Worm (Caenorhabditis elegans) whole organism, late embryonic: ENCODE results near the gene nspd-9.

Experiments
- C08G9.2 ChIP-seq: sonication (generic microtip); optimal IDR thresholded peaks from 2 replicates; lab custom pipeline; 2016; ENCODE audit warnings: mild to moderate bottlenecking, missing genetic modification characterization, moderate library complexity, missing compliant biosample characterization
- C38D4.7 ChIP-seq: fragments of 200-800 bp; sonication (Bioruptor generic); optimal IDR thresholded peaks from 2 replicates; lab custom pipeline; 2018; ENCODE audit warnings: mild to moderate bottlenecking, missing genetic modification characterization, moderate library complexity, missing compliant biosample characterization
- K02D7.2 ChIP-seq: sonication (generic microtip); optimal IDR thresholded peaks from 2 replicates; lab custom pipeline; 2017; ENCODE audit warnings: mild to moderate bottlenecking, missing genetic modification characterization, missing compliant biosample characterization
- T23F11.4 ChIP-seq: fragments of 200-800 bp; sonication (Bioruptor generic); optimal IDR thresholded peaks from 2 replicates; lab custom pipeline; 2018; ENCODE audit warnings: mild to moderate bottlenecking, missing genetic modification characterization, missing compliant biosample characterization
- Y22D7AL.16 ChIP-seq: sonication (generic microtip); optimal IDR thresholded peaks from 2 replicates; lab custom pipeline; 2016; ENCODE audit warnings: missing genetic modification characterization, missing compliant biosample characterization
- ahr-1 ChIP-seq: sonication (generic microtip); optimal IDR thresholded peaks from 2 replicates; lab custom pipeline; 2016; ENCODE audit warnings: missing genetic modification characterization, missing compliant biosample characterization
- ceh-19 ChIP-seq: fragments of 200-800 bp; sonication (Bioruptor generic); optimal IDR thresholded peaks from 2 replicates; lab custom pipeline; 2018; ENCODE audit warnings: mild to moderate bottlenecking, missing genetic modification characterization, missing compliant biosample characterization
- ceh-30 ChIP-seq: fragments of 150-350 bp; optimal IDR thresholded peaks from 2 replicates; lab custom pipeline; 2014; ENCODE audit warnings: missing biosample characterization, missing genetic modification characterization
- ceh-31 ChIP-seq: sonication (generic microtip); optimal IDR thresholded peaks from 2 replicates; lab custom pipeline; 2016; ENCODE audit warnings: missing genetic modification characterization, missing compliant biosample characterization
- ceh-34 ChIP-seq: sonication (generic microtip); optimal IDR thresholded peaks from 2 replicates; lab custom pipeline; 2016; ENCODE audit warnings: mild to moderate bottlenecking, missing genetic modification characterization, missing compliant biosample characterization
- che-1 ChIP-seq: sonication (generic microtip); optimal IDR thresholded peaks from 2 replicates; lab custom pipeline; 2016; ENCODE audit warnings: mild to moderate bottlenecking, missing genetic modification characterization, missing compliant biosample characterization
- dmd-4 ChIP-seq: sonication (generic microtip); optimal IDR thresholded peaks from 2 replicates; lab custom pipeline; 2016; ENCODE audit warnings: borderline replicate concordance, missing genetic modification characterization, missing compliant biosample characterization
- elt-2 ChIP-seq: sonication (generic microtip); optimal IDR thresholded peaks from 2 replicates; lab custom pipeline; 2016; ENCODE audit warnings: missing genetic modification reagents, missing genetic modification characterization, missing compliant biosample characterization
- elt-4 ChIP-seq: sonication (generic microtip); optimal IDR thresholded peaks from 2 replicates; lab custom pipeline; 2016; ENCODE audit warnings: missing genetic modification characterization, missing compliant biosample characterization
- fax-1 ChIP-seq: sonication (generic microtip); optimal IDR thresholded peaks from 2 replicates; lab custom pipeline; 2016; ENCODE audit warnings: missing genotype, missing genetic modification characterization, missing compliant biosample characterization
- gmeb-2 ChIP-seq: sonication (generic microtip); optimal IDR thresholded peaks from 2 replicates; lab custom pipeline; 2016; ENCODE audit warnings: missing genetic modification characterization, inconsistent platforms, missing compliant biosample characterization
- hlh-15 ChIP-seq: sonication (generic microtip); optimal IDR thresholded peaks from 2 replicates; lab custom pipeline; 2016; ENCODE audit warnings: missing genetic modification characterization, missing compliant biosample characterization
- hlh-30 ChIP-seq: sonication (generic microtip); optimal IDR thresholded peaks from 2 replicates; lab custom pipeline; 2017; ENCODE audit warnings: antibody characterized with exemption, missing genetic modification characterization, missing compliant biosample characterization; ENCODE audit not compliant: insufficient read depth
- hlh-6 ChIP-seq: sonication (generic microtip); optimal IDR thresholded peaks from 2 replicates; lab custom pipeline; 2016; ENCODE audit warnings: missing genotype, missing genetic modification characterization, missing compliant biosample characterization
- hlh-8 ChIP-seq: sonication (generic microtip); optimal IDR thresholded peaks from 2 replicates; lab custom pipeline; 2016; ENCODE audit warnings: missing genotype, missing genetic modification characterization, missing compliant biosample characterization
- lim-6 ChIP-seq: sonication (generic microtip); optimal IDR thresholded peaks from 2 replicates; lab custom pipeline; 2016; ENCODE audit warnings: missing genetic modification characterization, missing compliant biosample characterization
- lin-11 ChIP-seq: fragments of 200-800 bp; sonication (Bioruptor generic); optimal IDR thresholded peaks from 2 replicates; lab custom pipeline; 2018; ENCODE audit warnings: mild to moderate bottlenecking, missing genetic modification characterization, missing compliant biosample characterization
- nfya-1 ChIP-seq: sonication (generic microtip); optimal IDR thresholded peaks from 2 replicates; lab custom pipeline; 2017; ENCODE audit warnings: missing genetic modification characterization, mild to moderate bottlenecking, missing compliant biosample characterization, antibody characterized with exemption, moderate library complexity
- pag-3 ChIP-seq: sonication (generic microtip); optimal IDR thresholded peaks from 2 replicates; lab custom pipeline; 2016; ENCODE audit warnings: missing compliant biosample characterization, missing genetic modification characterization, borderline replicate concordance
- pat-9 ChIP-seq: fragments of 200-800 bp; sonication (Bioruptor generic); optimal IDR thresholded peaks from 2 replicates; lab custom pipeline; 2018; ENCODE audit warnings: mild to moderate bottlenecking, missing genetic modification characterization, moderate library complexity, missing compliant biosample characterization
- pha-2 ChIP-seq: sonication (generic microtip); optimal IDR thresholded peaks from 2 replicates; lab custom pipeline; 2017; ENCODE audit warnings: mild to moderate bottlenecking, missing genetic modification characterization, missing compliant biosample characterization
- pqm-1 ChIP-seq: sonication (generic microtip); optimal IDR thresholded peaks from 2 replicates; lab custom pipeline; 2016; ENCODE audit warnings: missing genetic modification characterization, missing compliant biosample characterization
- pros-1 ChIP-seq: fragments of 150-350 bp; optimal IDR thresholded peaks from 2 replicates; lab custom pipeline; 2014; ENCODE audit warnings: missing biosample characterization, missing genetic modification reagents, missing genetic modification characterization
- sox-2 ChIP-seq: fragments of 200-800 bp; sonication (Bioruptor generic); IDR thresholded peaks from 2 replicates; pipeline ENCODE4 v1.3.6; 2022; ENCODE audit warnings: missing genetic modification reagents, missing genetic modification characterization, missing compliant biosample characterization
- syd-9 ChIP-seq: sonication (generic microtip); optimal IDR thresholded peaks from 2 replicates; lab custom pipeline; 2016; ENCODE audit warnings: mild to moderate bottlenecking, missing genetic modification characterization, moderate library complexity, missing compliant biosample characterization
- ttx-3 ChIP-seq: sonication (generic microtip); optimal IDR thresholded peaks from 2 replicates; lab custom pipeline; 2016; ENCODE audit warnings: missing genetic modification reagents, missing genetic modification characterization, missing compliant biosample characterization
- unc-55 ChIP-seq: sonication (generic microtip); optimal IDR thresholded peaks from 2 replicates; lab custom pipeline; 2017; ENCODE audit warnings: missing biosample characterization, missing genetic modification reagents, missing genetic modification characterization
- unc-86 ChIP-seq: sonication (generic microtip); optimal IDR thresholded peaks from 2 replicates; lab custom pipeline; 2016; ENCODE audit warnings: missing genetic modification characterization, missing compliant biosample characterization
- ztf-16 ChIP-seq: sonication (generic microtip); optimal IDR thresholded peaks from 2 replicates; lab custom pipeline; 2017; ENCODE audit warnings: missing genetic modification characterization, missing compliant biosample characterization

The nspd-9 gene

DNA sequence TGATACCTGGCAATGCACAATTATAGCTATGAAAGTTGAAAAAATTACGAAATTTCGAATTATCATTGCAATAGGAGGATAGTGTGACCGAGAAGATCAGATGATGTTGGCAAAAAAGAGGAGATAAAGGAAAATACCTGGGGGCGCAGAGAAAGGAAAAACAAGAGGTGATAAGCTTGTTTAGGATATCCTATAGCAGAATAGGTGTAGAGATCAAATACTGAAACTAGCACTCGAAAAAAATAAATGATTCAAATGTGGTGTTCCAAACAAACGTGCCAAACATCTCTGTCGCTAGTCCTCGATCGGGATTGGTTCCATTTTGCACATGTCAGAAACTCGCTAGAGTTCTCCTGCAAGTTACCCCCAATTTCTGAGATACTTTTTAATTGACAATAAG lies 667 bp downstream of the nspd-9 start, which contains the start of gene F26A1.9:
TSS of gene F26A1.9 (minus strand) at position 101 of the 400 bp plus-strand sequence.
- no peak for TF ChIP-seq pqm-1 (tag; lab: Kevin White, UChicago)
- no peak for TF ChIP-seq C08G9.2 (tag; lab: Kevin White, UChicago)
- TF ChIP-seq nfya-1 (tag; lab: Kevin White, UChicago): no peak
- TF ChIP-seq pros-1 (tag; lab: Kevin White, UChicago): no peak
- no peak for TF ChIP-seq hlh-6 (tag; lab: Kevin White, UChicago)
- TF ChIP-seq Y22D7AL.16 (tag; lab: Kevin White, UChicago): no peak
- TF ChIP-seq hlh-15 (tag; lab: Kevin White, UChicago): no peak
- TF ChIP-seq ceh-31 (tag; lab: Kevin White, UChicago): no peak
- TF ChIP-seq gmeb-2: no peak
- TF ChIP-seq unc-55 (GFP tag; lab: Kevin White, UChicago): no peak
- TF ChIP-seq lim-6 (tag; lab: Kevin White, UChicago): no peak
- no peak for TF ChIP-seq sox-2
- TF ChIP-seq ceh-34: no peak
- TF ChIP-seq lin-11: no peak
- TF ChIP-seq elt-2 (tag; lab: Kevin White, UChicago): no peak
- no peak for TF ChIP-seq pha-2 (tag; lab: Kevin White, UChicago)

ce11 chrIII:4826606-4827005 lies 3.5 kb downstream of the nspd-9 start, which contains the start of gene F26A1.3:
Gene F26A1.3 (plus strand): TSS chrIII:4826906.
- TF ChIP-seq fax-1 (no peak), pag-3 (tag; lab: Kevin White, UChicago) (no peak), lin-11 (no peak), lim-6 (tag; lab: Kevin White, UChicago) (no peak), unc-86 (tag; lab: Kevin White, UChicago) (no peak), hlh-8 (tag; lab: Kevin White, UChicago) (no peak)

DNA sequence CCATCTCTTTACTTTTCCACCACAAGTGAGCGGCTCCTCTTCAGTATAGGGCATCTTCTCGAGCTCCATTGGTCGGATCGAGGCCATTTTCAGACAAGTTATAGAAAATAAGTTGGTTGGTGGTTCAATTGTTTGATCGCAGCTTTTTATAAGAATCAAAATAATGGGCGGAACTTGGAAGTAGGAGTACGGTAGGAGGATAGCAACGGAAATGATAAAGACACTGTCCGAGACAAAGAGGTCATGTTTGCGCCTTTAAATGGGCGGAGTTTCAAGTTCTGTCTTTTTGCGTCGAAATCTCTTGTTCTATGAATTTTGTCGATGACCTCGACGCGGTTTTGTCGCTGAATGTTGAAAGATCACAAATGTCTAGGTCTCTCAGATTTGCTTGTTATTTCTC lies 8.0 kb downstream of the nspd-9 start, which contains the start of gene F26A1.8:
TSS of gene F26A1.8 (minus strand) at position 101 of the 400 bp plus-strand sequence.
- TF ChIP-seq ttx-3 (tag; lab: Kevin White, UChicago) (no peak), hlh-30 (tag; lab: Kevin White, UChicago) (no peak), pag-3 (tag; lab: Kevin White, UChicago) (no peak), lim-6 (tag; lab: Kevin White, UChicago) (no peak), C38D4.7 (GFP tag; lab: Kevin White, UChicago) (no peak), T23F11.4 (no peak), ceh-31 (tag; lab: Kevin White, UChicago) (no peak), hlh-6 (tag; lab: Kevin White, UChicago) (no peak), syd-9 (tag; lab: Kevin White, UChicago) (no peak), ztf-16 (tag; lab: Kevin White, UChicago) (no peak), pat-9 (tag; lab: Kevin White, UChicago) (no peak), ceh-30 (tag; lab: Kevin White, UChicago) (no peak), lin-11 (no peak), ahr-1 (tag; lab: Kevin White, UChicago) (no peak), ceh-19 (GFP tag; lab: Kevin White, UChicago) (no peak), Y22D7AL.16 (tag; lab: Kevin White, UChicago) (no peak), dmd-4 (tag; lab: Kevin White, UChicago) (no peak)

DNA sequence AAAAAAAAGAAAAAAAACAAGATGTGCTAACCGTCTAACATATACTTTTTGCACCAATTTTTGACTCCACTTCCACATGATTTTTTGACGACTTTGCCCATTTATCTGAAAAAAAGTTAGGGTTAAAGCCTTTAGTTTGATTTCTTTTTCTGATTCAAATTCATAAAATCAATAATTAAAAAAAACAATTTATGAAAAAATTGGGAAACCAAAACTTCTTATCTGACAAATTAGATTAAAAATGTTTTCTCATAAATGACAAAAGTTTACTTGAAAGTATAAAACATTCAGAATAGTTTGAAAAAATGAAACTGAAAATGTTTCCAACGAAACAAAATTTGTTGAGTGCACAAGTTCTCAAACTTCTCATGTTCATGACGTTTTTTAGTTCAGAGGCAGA lies 10.3 kb downstream of the nspd-9 start, which contains the start of gene F26A1.7:
TSS of gene F26A1.7 (minus strand) at position 101 of the 400 bp plus-strand sequence.
- TF ChIP-seq K02D7.2 (tag; lab: Kevin White, UChicago): no peak
- no peak for TF ChIP-seq pha-2 (tag; lab: Kevin White, UChicago)
- no peak for TF ChIP-seq dmd-4 (tag; lab: Kevin White, UChicago)
- no peak for TF ChIP-seq ceh-19 (GFP tag; lab: Kevin White, UChicago)
- no peak for TF ChIP-seq elt-2 (tag; lab: Kevin White, UChicago)
- TF ChIP-seq elt-4: no peak
- no peak for TF ChIP-seq che-1
- no peak for TF ChIP-seq gmeb-2
